Worm (Caenorhabditis elegans) whole organism, L4 larva: ENCODE results near the gene str-187.

ENCODE experiments used
- D1046.2 ChIP-seq: fragments of 200-800 bp; sonication (Bioruptor generic); IDR thresholded peaks from 2 replicates; pipeline ENCODE4 v1.3.6; 2022; ENCODE audit warnings: missing genetic modification characterization, missing compliant biosample characterization
- hlh-30 ChIP-seq: sonication (generic microtip); optimal IDR thresholded peaks from 2 replicates; lab custom pipeline; 2017; ENCODE audit warnings: antibody characterized with exemption, mild to moderate bottlenecking, missing genetic modification characterization, missing compliant biosample characterization; ENCODE audit not compliant: insufficient read depth
- hmg-1.1 ChIP-seq: fragments of 200-800 bp; sonication (Bioruptor generic); IDR thresholded peaks from 2 replicates; pipeline ENCODE4 v1.3.6; 2022; ENCODE audit warnings: missing genetic modification reagents, missing genetic modification characterization, missing compliant biosample characterization
- lin-38 ChIP-seq: fragments of 200-800 bp; sonication (Bioruptor generic); IDR thresholded peaks from 2 replicates; pipeline ENCODE4 v1.3.6; 2022; ENCODE audit warnings: missing genetic modification reagents, missing genetic modification characterization, missing compliant biosample characterization
- nhr-11 ChIP-seq: fragments of 150-350 bp; optimal IDR thresholded peaks from 2 replicates; lab custom pipeline; 2014; ENCODE audit warnings: missing biosample characterization, missing genetic modification characterization
- nhr-25 ChIP-seq: sonication (generic microtip); optimal IDR thresholded peaks from 2 replicates; lab custom pipeline; 2017; ENCODE audit warnings: missing genetic modification characterization, mild to moderate bottlenecking, missing compliant biosample characterization, antibody characterized with exemption, moderate library complexity, borderline replicate concordance; ENCODE audit not compliant: insufficient read depth
- nhr-76 ChIP-seq: fragments of 150-350 bp; optimal IDR thresholded peaks from 2 replicates; lab custom pipeline; 2014; ENCODE audit warnings: missing biosample characterization, missing genetic modification characterization
- zfp-2 ChIP-seq: sonication (generic microtip); optimal IDR thresholded peaks from 2 replicates; lab custom pipeline; 2016; ENCODE audit warnings: mild to moderate bottlenecking, missing genetic modification characterization, missing compliant biosample characterization

ce11 chrIV:17267304-17267891 is 2.0 kb downstream of the str-187 start:
- TF ChIP-seq nhr-76 (tag; lab: Kevin White, UChicago) = no peak
- no peak for TF ChIP-seq hmg-1.1 (GFP tag; lab: Robert Waterston, UW)
- no peak for TF ChIP-seq hlh-30
- TF ChIP-seq nhr-11 (tag; lab: Kevin White, UChicago) = no peak
- TF ChIP-seq D1046.2 = no peak
- no peak for TF ChIP-seq zfp-2
- no peak for TF ChIP-seq nhr-25
- no peak for TF ChIP-seq lin-38 (GFP tag; lab: Robert Waterston, UW)
